Fruit fly (Drosophila melanogaster): ENCODE measurements around the gene CG45428.
A peak's percentile ranks its signal among the peaks of the same experiment; 100 is the strongest.

Gene CG45428

DNA sequence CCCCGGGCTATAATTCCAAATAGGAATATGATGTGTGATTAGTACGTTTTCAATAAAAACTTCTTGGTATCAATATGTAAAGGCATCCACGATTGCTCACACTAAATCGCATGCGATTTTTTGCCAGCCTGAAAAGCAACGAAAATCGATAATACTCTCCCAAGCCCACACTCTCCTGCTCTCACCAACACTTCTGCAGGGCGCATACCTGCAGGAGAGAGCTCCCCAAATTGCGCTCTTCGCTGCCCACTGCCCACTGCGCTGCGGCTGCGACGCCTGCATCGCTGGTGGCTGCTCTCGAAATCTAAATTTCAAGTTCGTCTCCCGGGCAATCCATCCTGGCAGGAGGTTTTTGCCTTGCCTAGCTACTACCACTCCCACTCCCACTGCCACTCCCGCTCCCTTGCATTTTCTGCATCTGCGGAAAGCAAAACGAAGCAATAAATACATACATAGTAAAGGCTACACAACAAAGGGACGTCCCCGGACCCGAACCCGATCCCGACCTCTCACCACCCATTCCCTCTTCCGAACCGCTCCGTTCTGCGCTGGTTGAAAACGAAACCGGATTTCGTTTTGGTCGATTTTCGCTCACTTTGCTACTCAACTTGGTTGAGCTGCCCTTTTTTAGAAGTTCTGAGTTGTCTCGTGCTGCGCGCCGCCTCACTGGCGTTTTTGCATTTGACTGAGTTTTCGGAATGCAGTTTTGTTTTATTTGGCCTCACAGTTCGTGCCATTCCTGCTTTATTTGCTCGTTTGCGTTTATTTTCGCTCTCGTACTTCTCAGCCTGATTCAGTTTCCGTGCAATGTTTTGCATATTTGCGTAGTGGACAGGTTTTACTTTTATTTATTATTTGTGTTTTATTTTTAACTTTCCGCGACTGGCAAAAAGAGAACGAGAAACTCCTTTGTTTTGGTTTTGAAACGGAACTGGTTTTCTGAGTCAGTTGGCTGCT is 14.6 kb upstream of the CG45428 start (continued):
- TF ChIP-seq Gug (GFP tag; IDR thresholded peaks at IDR 0.05) (0 out of 2 replicates have a peak, but pooled peaks have one; percentile 8), fd85E (GFP tag; optimal IDR thresholded peaks at IDR 0.05) (peak; percentile 41), CG11294 (GFP tag; IDR thresholded peaks at IDR 0.05) (no peak), CG8632 (GFP tag; optimal IDR thresholded peaks at IDR 0.05) (peak; percentile 58), achi (GFP tag; optimal IDR thresholded peaks at IDR 0.05) (peak; percentile 54), CG9139 (GFP tag; optimal IDR thresholded peaks at IDR 0.05) (peak; percentile 96), net (GFP tag; optimal IDR thresholded peaks at IDR 0.05) (peak; percentile 70), CG6163 (GFP tag; IDR thresholded peaks at IDR 0.05) (peak; percentile 79; the same call in 2 of the 3 replicates), esn (GFP tag; optimal IDR thresholded peaks at IDR 0.05) (peak; percentile 33), pdm3 (GFP tag; optimal IDR thresholded peaks at IDR 0.05) (peak; percentile 58), Sox14 (GFP tag; optimal IDR thresholded peaks at IDR 0.05) (peak; percentile 83), Sox102F (GFP tag; optimal IDR thresholded peaks at IDR 0.05) (peak; percentile 72), CG15336 (GFP tag; IDR thresholded peaks at IDR 0.05) (peak; percentile 38; the same call in 1 of the 2 replicates), Sox15 (GFP tag; optimal IDR thresholded peaks at IDR 0.05) (no peak), CG1621 (tag; optimal IDR thresholded peaks at IDR 0.05) (peak; percentile 85), lz (GFP tag; optimal IDR thresholded peaks at IDR 0.05) (peak; percentile 11), CG4318 (GFP tag; optimal IDR thresholded peaks at IDR 0.05) (no peak)

DNA sequence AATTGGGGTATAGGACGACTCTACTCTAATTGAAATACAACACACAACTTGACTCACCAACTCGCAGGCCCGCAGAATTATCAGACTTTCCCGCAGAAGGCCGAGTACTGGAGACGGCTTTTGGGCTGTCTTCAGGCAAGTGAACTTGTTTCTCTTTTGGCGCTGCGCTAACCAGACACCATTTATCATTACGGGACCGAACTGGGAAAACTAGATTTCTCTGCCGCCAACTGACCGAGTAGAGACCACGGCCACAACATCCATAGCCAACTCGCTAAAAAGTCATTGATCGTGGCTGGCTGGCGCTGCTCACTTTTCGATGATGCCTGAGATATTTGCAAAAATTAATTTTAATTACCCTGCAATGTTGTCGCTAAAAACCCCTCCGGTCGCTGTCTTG is 12.1 kb upstream of the CG45428 start:
- TF ChIP-seq dsx (GFP tag; optimal IDR thresholded peaks at IDR 0.05; ENCODE audit: poor library complexity, severe bottlenecking) (peak; percentile 86), CG8119 (GFP tag; IDR thresholded peaks at IDR 0.05) (no peak)

DNA sequence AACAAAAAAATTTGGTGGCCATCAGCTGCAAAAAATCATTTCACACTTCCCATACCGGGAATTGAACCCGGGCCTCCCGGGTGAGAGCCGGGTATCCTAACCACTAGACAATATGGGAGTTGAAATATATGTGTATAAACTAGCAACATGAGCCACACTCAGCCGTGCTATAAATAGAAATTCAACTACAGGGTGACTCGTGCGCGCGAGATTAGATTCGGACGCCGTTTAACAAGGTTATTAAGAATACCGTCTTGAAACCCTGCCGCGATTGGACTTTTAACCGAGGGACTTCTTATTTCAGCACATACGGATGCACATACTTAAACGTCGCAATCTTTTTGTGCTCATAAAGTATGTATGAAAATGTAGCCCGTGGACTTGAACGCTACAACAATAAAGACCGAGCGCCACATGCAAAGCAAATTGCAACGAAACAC is 10.8 kb upstream of the CG45428 start:
- TF ChIP-seq CG10669 (GFP tag; optimal IDR thresholded peaks at IDR 0.05), result peak; percentile 3
- TF ChIP-seq Sox14 (GFP tag; optimal IDR thresholded peaks at IDR 0.05), result peak; percentile 9
- peak; percentile 25 for TF ChIP-seq net (GFP tag; optimal IDR thresholded peaks at IDR 0.05)
- no peak for TF ChIP-seq acj6 (GFP tag; optimal IDR thresholded peaks at IDR 0.05)
- no peak for TF ChIP-seq fkh (GFP tag; optimal IDR thresholded peaks at IDR 0.05)
- peak; percentile 1 for TF ChIP-seq CG3919 (GFP tag; optimal IDR thresholded peaks at IDR 0.05)
- peak; percentile 82 for TF ChIP-seq Eip78C (GFP tag)
- peak; percentile 27 for TF ChIP-seq CG16779 (tag; optimal IDR thresholded peaks at IDR 0.05)
- TF ChIP-seq Met (GFP tag; optimal IDR thresholded peaks at IDR 0.05), result peak; percentile 20
- TF ChIP-seq Smox (GFP tag; optimal IDR thresholded peaks at IDR 0.05), result no peak
- 0 out of 3 replicates have a peak, but pooled peaks have one; percentile 19 for TF ChIP-seq CG8119 (GFP tag; IDR thresholded peaks at IDR 0.05)
- peak; percentile 40; the same call in 2 of the 3 replicates for TF ChIP-seq eg (GFP tag; IDR thresholded peaks at IDR 0.05)
- TF ChIP-seq CG6163 (GFP tag; IDR thresholded peaks at IDR 0.05), result 0 out of 3 replicates have a peak, but pooled peaks have one; percentile 23
- no peak for TF ChIP-seq OdsH (GFP tag; optimal IDR thresholded peaks at IDR 0.05)
- peak; percentile 67 for TF ChIP-seq svp (GFP tag)
- peak; percentile 63 for TF ChIP-seq dsx (GFP tag; optimal IDR thresholded peaks at IDR 0.05; ENCODE audit: poor library complexity, severe bottlenecking)
- TF ChIP-seq CG31627 (GFP tag; optimal IDR thresholded peaks at IDR 0.05), result no peak
- TF ChIP-seq CG9139 (GFP tag; optimal IDR thresholded peaks at IDR 0.05), result peak; percentile 31
- TF ChIP-seq Ets96B (tag; optimal IDR thresholded peaks at IDR 0.05), result no peak
- peak; percentile 9 for TF ChIP-seq topi (GFP tag; optimal IDR thresholded peaks at IDR 0.05)
- TF ChIP-seq achi (GFP tag; optimal IDR thresholded peaks at IDR 0.05), result peak; percentile 14
- peak; percentile 37 for TF ChIP-seq CG6854 (GFP tag; optimal IDR thresholded peaks at IDR 0.05)
- peak; percentile 10 for TF ChIP-seq vri (GFP tag; optimal IDR thresholded peaks at IDR 0.05)
- peak; percentile 64 for TF ChIP-seq CG6808 (GFP tag; optimal IDR thresholded peaks at IDR 0.05)
- peak; percentile 54 to 57 for TF ChIP-seq ss (GFP tag; optimal IDR thresholded peaks at IDR 0.05)
- TF ChIP-seq Sox15 (GFP tag; optimal IDR thresholded peaks at IDR 0.05), result no peak
- TF ChIP-seq CG6276 (GFP tag; optimal IDR thresholded peaks at IDR 0.05), result peak; percentile 32
